Worm (Caenorhabditis elegans): ENCODE results near the gene F38B7.2.

The F38B7.2 gene

DNA sequence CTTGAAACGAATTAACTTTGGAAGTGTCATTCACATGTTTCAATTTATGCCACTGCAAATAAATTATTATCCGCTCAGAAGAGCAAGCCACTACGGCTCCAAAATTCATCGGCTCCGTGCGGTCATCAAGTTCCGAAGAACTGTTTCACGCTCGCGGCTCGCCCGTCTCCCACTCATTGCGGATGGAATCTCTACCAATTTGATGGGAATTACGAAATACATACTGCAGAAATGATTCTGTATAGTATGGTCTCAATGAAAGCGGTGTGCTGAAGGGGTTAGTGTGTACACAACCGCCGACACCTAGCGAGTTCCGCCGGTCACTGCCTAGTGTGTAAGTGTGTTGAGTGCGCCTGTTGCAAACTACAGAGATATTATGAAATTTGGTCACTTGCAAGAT is 41.4 kb downstream of the F38B7.2 start (continued):
- no peak for TF ChIP-seq C16A3.4 (tag; optimal IDR thresholded peaks at IDR 0.05)
- TF ChIP-seq sup-37 (GFP tag; optimal IDR thresholded peaks at IDR 0.05) = no peak
- TF ChIP-seq ces-1 (GFP tag; optimal IDR thresholded peaks at IDR 0.05) = no peak
- no peak for TF ChIP-seq ceh-8 (GFP tag; optimal IDR thresholded peaks at IDR 0.05)
- 0 out of 2 replicates have a peak, but pooled peaks have one; percentile 28 for TF ChIP-seq grh-1 (GFP tag; IDR thresholded peaks at IDR 0.05)
- TF ChIP-seq hlh-17 (GFP tag; optimal IDR thresholded peaks at IDR 0.05; ENCODE audit: borderline replicate concordance) = no peak
- TF ChIP-seq vab-15 (tag; optimal IDR thresholded peaks at IDR 0.05) = no peak
- TF ChIP-seq mef-2 (tag; optimal IDR thresholded peaks at IDR 0.05) = no peak
- TF ChIP-seq efl-1 (optimal IDR thresholded peaks at IDR 0.05) = peak; percentile 4 to 30
- TF ChIP-seq efl-1 (GFP tag; optimal IDR thresholded peaks at IDR 0.05 in 1 of 2) = no peak
- no peak for TF ChIP-seq F16B12.6 (tag; optimal IDR thresholded peaks at IDR 0.05)
- TF ChIP-seq nhr-71 (tag; optimal IDR thresholded peaks at IDR 0.05) = peak; percentile 80
- TF ChIP-seq unc-130 (tag; optimal IDR thresholded peaks at IDR 0.05) = no peak
- no peak for TF ChIP-seq tlp-1 (tag; optimal IDR thresholded peaks at IDR 0.05)
- TF ChIP-seq nhr-12 (tag; optimal IDR thresholded peaks at IDR 0.05) = no peak
- no peak for TF ChIP-seq jun-1 (tag; optimal IDR thresholded peaks at IDR 0.05)

DNA sequence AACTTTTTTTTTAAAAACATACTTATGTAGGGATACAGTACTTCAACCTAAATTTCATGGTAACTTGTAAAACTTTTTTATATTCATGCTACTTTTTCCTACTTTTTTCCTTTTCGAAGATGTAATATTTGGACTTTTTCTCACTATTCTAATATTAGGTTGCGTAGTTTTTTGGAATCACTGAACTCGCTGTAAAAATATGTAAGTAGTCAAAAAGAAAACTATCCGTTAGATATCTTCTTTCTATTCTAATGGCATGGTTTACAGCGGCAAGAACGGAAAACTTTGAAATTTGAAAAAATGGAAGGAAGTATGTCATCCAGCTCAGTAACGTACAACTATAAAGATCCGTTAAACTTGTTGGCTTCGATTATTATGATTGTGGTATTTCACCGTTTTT is 45.7 kb downstream of the F38B7.2 start, which contains the start of gene srx-82:
srx-82 (plus strand) TSS at position 301 of the 400 bp plus-strand sequence.
- TF ChIP-seq ztf-4 (tag; optimal IDR thresholded peaks at IDR 0.05) (no peak), C04F5.9 (tag; optimal IDR thresholded peaks at IDR 0.05) (no peak), pax-3 (tag; optimal IDR thresholded peaks at IDR 0.05) (no peak), nhr-77 (tag; optimal IDR thresholded peaks at IDR 0.05) (no peak), skn-1 (tag; optimal IDR thresholded peaks at IDR 0.05) (no peak), lin-13 (GFP tag; optimal IDR thresholded peaks at IDR 0.05) (no peak), lir-3 (tag; optimal IDR thresholded peaks at IDR 0.05; ENCODE audit: poor library complexity) (no peak), nhr-47 (tag; optimal IDR thresholded peaks at IDR 0.05) (no peak), egl-27 (tag; optimal IDR thresholded peaks at IDR 0.05) (no peak), sptf-1 (tag; optimal IDR thresholded peaks at IDR 0.05) (no peak), jun-1 (tag; optimal IDR thresholded peaks at IDR 0.05) (no peak), hlh-17 (GFP tag; optimal IDR thresholded peaks at IDR 0.05; ENCODE audit: borderline replicate concordance) (no peak), fkh-8 (tag; optimal IDR thresholded peaks at IDR 0.05) (no peak), unc-98 (GFP tag; IDR thresholded peaks at IDR 0.05) (no peak), ets-5 (GFP tag; IDR thresholded peaks at IDR 0.05) (no peak), ceh-8 (GFP tag; optimal IDR thresholded peaks at IDR 0.05) (no peak), fkh-4 (tag; optimal IDR thresholded peaks at IDR 0.05; ENCODE audit: borderline replicate concordance) (no peak), pag-3 (tag; optimal IDR thresholded peaks at IDR 0.05; ENCODE audit: borderline replicate concordance, insufficient read depth) (no peak), tbx-2 (tag; optimal IDR thresholded peaks at IDR 0.05) (no peak)

DNA sequence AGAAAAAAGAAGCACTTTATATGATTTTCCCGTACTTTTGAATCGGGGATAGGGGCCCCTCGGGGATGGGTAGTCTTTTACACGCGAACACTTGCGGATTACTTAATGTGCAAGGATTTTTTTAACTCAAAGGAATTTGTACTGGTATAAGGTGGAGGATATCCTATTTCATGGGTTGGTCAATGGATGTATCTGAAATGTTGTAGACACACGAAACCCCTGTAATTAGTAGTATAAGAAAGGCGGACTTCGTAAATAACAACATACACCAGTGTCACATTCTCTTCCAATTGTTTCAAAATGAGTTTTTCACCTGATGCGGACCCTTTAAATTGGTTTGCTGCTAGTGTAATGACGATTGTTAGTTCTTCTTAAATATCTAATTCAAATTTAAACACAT is 49.7 kb downstream of the F38B7.2 start, which contains the start of gene srx-80:
srx-80 (plus strand) TSS at position 301 of the 400 bp plus-strand sequence.
- no peak for TF ChIP-seq efl-1 (optimal IDR thresholded peaks at IDR 0.05)
- peak in 1 of 2 experiments; percentile 75 for TF ChIP-seq efl-1 (GFP tag; optimal IDR thresholded peaks at IDR 0.05 in 1 of 2)
- no peak for TF ChIP-seq ama-1 (optimal IDR thresholded peaks at IDR 0.05)
- TF ChIP-seq nhr-76 (tag; optimal IDR thresholded peaks at IDR 0.05) = no peak
- TF ChIP-seq tbx-2 (tag; optimal IDR thresholded peaks at IDR 0.05) = no peak
- no peak for TF ChIP-seq dsc-1 (tag; optimal IDR thresholded peaks at IDR 0.05)
- no peak for TF ChIP-seq lin-13 (GFP tag; optimal IDR thresholded peaks at IDR 0.05)

DNA sequence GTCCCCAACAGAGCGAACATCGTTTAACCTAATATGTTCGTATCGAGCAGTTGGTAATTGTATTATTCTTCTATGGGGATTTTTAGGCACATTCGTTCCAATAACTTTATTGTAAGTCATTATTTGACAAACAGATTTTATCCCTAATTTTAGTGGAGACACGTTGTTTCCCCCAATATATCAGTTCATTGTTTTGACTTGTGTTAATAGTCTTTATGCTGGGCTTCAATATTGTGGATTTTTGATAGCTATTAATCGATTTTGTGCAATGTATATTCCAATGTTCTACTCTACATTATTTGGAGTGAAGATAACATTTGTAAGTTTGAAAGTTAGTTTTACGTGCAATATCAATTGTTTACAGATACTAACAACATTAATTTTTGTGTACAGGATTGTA is 50.1 kb downstream of the F38B7.2 start:
- TF ChIP-seq ceh-8 (GFP tag; optimal IDR thresholded peaks at IDR 0.05) = no peak
